Worm (Caenorhabditis elegans) whole organism, young adult: ENCODE data around the gene C47G2.4.

Source experiments
- B0019.2 ChIP-seq: fragments of 200-800 bp; sonication (Bioruptor generic); conservative IDR thresholded peaks from 2 replicates; pipeline ENCODE4 v1.3.6; 2022; ENCODE audit warnings: missing genetic modification reagents, missing genetic modification characterization, missing compliant biosample characterization
- B0035.1 ChIP-seq: sonication (generic microtip); optimal IDR thresholded peaks from 2 replicates; lab custom pipeline; 2016; ENCODE audit warnings: missing genetic modification characterization, mild to moderate bottlenecking, missing compliant biosample characterization, missing genotype, missing genetic modification reagents
- F33H1.4 ChIP-seq: fragments of 200-800 bp; sonication (Bioruptor generic); IDR thresholded peaks from 2 replicates; pipeline ENCODE4 v1.3.6; 2022; ENCODE audit warnings: missing genetic modification reagents, missing genetic modification characterization, missing compliant biosample characterization
- K11D2.4 ChIP-seq: fragments of 200-800 bp; sonication (Bioruptor generic); IDR thresholded peaks from 2 replicates; pipeline ENCODE4 v1.3.6; 2022; ENCODE audit warnings: missing genetic modification reagents, missing genetic modification characterization, missing compliant biosample characterization
- K12H6.12 ChIP-seq: fragments of 200-800 bp; sonication (Bioruptor generic); optimal IDR thresholded peaks from 2 replicates; lab custom pipeline; 2018; ENCODE audit warnings: mild to moderate bottlenecking, missing genetic modification characterization, missing compliant biosample characterization
- Y53F4B.3 ChIP-seq: fragments of 200-800 bp; sonication (Bioruptor generic); IDR thresholded peaks from 2 replicates; pipeline ENCODE4 v1.3.6; 2022; ENCODE audit warnings: missing genetic modification reagents, missing genetic modification characterization, missing compliant biosample characterization
- Y79H2A.3 ChIP-seq: fragments of 200-800 bp; sonication (Bioruptor generic); conservative IDR thresholded peaks from 2 replicates; pipeline ENCODE4 v1.3.6; 2022; ENCODE audit warnings: missing genetic modification reagents, missing genetic modification characterization, missing compliant biosample characterization
- ZK185.1 ChIP-seq: sonication (generic microtip); optimal IDR thresholded peaks from 2 replicates; lab custom pipeline; 2016; ENCODE audit warnings: mild to moderate bottlenecking, missing genetic modification characterization, missing compliant biosample characterization; ENCODE audit not compliant: poor library complexity, severe bottlenecking
- ama-1 ChIP-seq, 3 experiments: fragments of 150-350 bp in 1 of 3; sonication (generic microtip) in 2 of 3; optimal IDR thresholded peaks; 2 replicates each; lab custom pipeline; 2014 to 2018; ENCODE audit warnings: missing biosample characterization in 2 of 3, missing genetic modification characterization in 2 of 3, missing genetic modification reagents in 2 of 3
- aptf-2 ChIP-seq: fragments of 200-800 bp; sonication (Bioruptor generic); conservative IDR thresholded peaks from 2 replicates; pipeline ENCODE4 v1.3.6; 2022; ENCODE audit warnings: missing genetic modification reagents, missing genetic modification characterization, missing compliant biosample characterization
- aptf-3 ChIP-seq: fragments of 200-800 bp; sonication (Bioruptor generic); IDR thresholded peaks from 2 replicates; pipeline ENCODE4 v1.3.6; 2022; ENCODE audit warnings: missing genetic modification characterization, missing compliant biosample characterization
- atf-7 ChIP-seq: sonication (generic microtip); optimal IDR thresholded peaks from 2 replicates; lab custom pipeline; 2017; ENCODE audit warnings: mild to moderate bottlenecking, missing genetic modification characterization, missing compliant biosample characterization
- bed-2 ChIP-seq: fragments of 200-800 bp; sonication (Bioruptor generic); IDR thresholded peaks from 2 replicates; pipeline ENCODE4 v1.3.6; 2022; ENCODE audit warnings: missing genetic modification reagents, missing genetic modification characterization, missing compliant biosample characterization
- ccch-3 ChIP-seq: fragments of 200-800 bp; sonication (Bioruptor generic); optimal IDR thresholded peaks from 2 replicates; lab custom pipeline; 2018; ENCODE audit warnings: mild to moderate bottlenecking, missing genetic modification characterization, missing compliant biosample characterization
- ceh-100 ChIP-seq: fragments of 200-800 bp; sonication (Bioruptor generic); IDR thresholded peaks from 2 replicates; pipeline ENCODE4 v1.3.6; 2022; ENCODE audit warnings: missing genetic modification reagents, missing genetic modification characterization, missing compliant biosample characterization
- ceh-27 ChIP-seq: fragments of 200-800 bp; sonication (Bioruptor generic); optimal IDR thresholded peaks from 2 replicates; lab custom pipeline; 2018; ENCODE audit warnings: mild to moderate bottlenecking, missing genetic modification characterization, moderate library complexity, missing compliant biosample characterization
- die-1 ChIP-seq: sonication (generic microtip); optimal IDR thresholded peaks from 2 replicates; lab custom pipeline; 2016; ENCODE audit warnings: missing genotype, mild to moderate bottlenecking, missing genetic modification characterization, missing compliant biosample characterization
- dpl-1 ChIP-seq: fragments of 150-350 bp; optimal IDR thresholded peaks from 2 replicates; lab custom pipeline; 2014; ENCODE audit warnings: missing biosample characterization, missing genetic modification reagents, missing genetic modification characterization
- egl-44 ChIP-seq: fragments of 200-800 bp; sonication (Bioruptor generic); IDR thresholded peaks from 2 replicates; pipeline ENCODE4 v1.3.6; 2022; ENCODE audit warnings: missing genetic modification reagents, missing genetic modification characterization, missing compliant biosample characterization
- ekl-4 ChIP-seq: fragments of 200-800 bp; sonication (Bioruptor generic); IDR thresholded peaks from 2 replicates; pipeline ENCODE4 v1.3.6; 2022; ENCODE audit warnings: missing genetic modification reagents, missing genetic modification characterization, missing compliant biosample characterization
- fkh-3 ChIP-seq: sonication (generic microtip); optimal IDR thresholded peaks from 2 replicates; lab custom pipeline; 2016; ENCODE audit warnings: mild to moderate bottlenecking, missing genetic modification characterization, missing compliant biosample characterization
- gei-17 ChIP-seq: fragments of 200-800 bp; sonication (Bioruptor generic); optimal IDR thresholded peaks from 2 replicates; lab custom pipeline; 2018; ENCODE audit warnings: mild to moderate bottlenecking, missing genetic modification characterization, missing compliant biosample characterization
- hmg-20 ChIP-seq: fragments of 200-800 bp; sonication (Bioruptor generic); IDR thresholded peaks from 2 replicates; pipeline ENCODE4 v1.3.6; 2022; ENCODE audit warnings: missing genetic modification reagents, missing genetic modification characterization, missing compliant biosample characterization
- hrde-1 ChIP-seq: sonication (generic microtip); optimal IDR thresholded peaks from 2 replicates; lab custom pipeline; 2016; ENCODE audit warnings: missing genetic modification characterization, mild to moderate bottlenecking, missing compliant biosample characterization, moderate library complexity, missing genotype, missing genetic modification reagents, borderline replicate concordance
- lag-1 ChIP-seq: fragments of 200-800 bp; sonication (Bioruptor generic); IDR thresholded peaks from 2 replicates; pipeline ENCODE4 v1.3.6; 2022; ENCODE audit warnings: missing genetic modification reagents, missing genetic modification characterization, missing compliant biosample characterization
- lin-35 ChIP-seq, 3 experiments: fragments of 150-350 bp in 2 of 3; sonication (generic microtip) in 1 of 3; optimal IDR thresholded peaks; 2 replicates each; lab custom pipeline; 2014 to 2018; ENCODE audit warnings: missing biosample characterization in 3 of 3, missing genetic modification characterization in 3 of 3, missing genetic modification reagents in 3 of 3
- lsl-1 ChIP-seq: fragments of 200-800 bp; sonication (Bioruptor generic); optimal IDR thresholded peaks from 2 replicates; lab custom pipeline; 2018; ENCODE audit warnings: mild to moderate bottlenecking, missing genetic modification characterization, moderate library complexity, missing compliant biosample characterization
- lsy-27 ChIP-seq: sonication (generic microtip); optimal IDR thresholded peaks from 2 replicates; lab custom pipeline; 2017; ENCODE audit warnings: missing genetic modification characterization, mild to moderate bottlenecking, missing compliant biosample characterization, antibody characterized with exemption, missing genotype, borderline replicate concordance; ENCODE audit not compliant: insufficient read depth
- madf-3 ChIP-seq: fragments of 200-800 bp; sonication (Bioruptor generic); IDR thresholded peaks from 2 replicates; pipeline ENCODE4 v1.3.6; 2022; ENCODE audit warnings: missing genetic modification reagents, missing genetic modification characterization, missing compliant biosample characterization
- madf-6 ChIP-seq: fragments of 200-800 bp; sonication (Bioruptor generic); IDR thresholded peaks from 2 replicates; pipeline ENCODE4 v1.3.6; 2022; ENCODE audit warnings: missing genetic modification reagents, missing genetic modification characterization, missing compliant biosample characterization
- madf-8 ChIP-seq: fragments of 200-800 bp; sonication (Bioruptor generic); conservative IDR thresholded peaks from 2 replicates; pipeline ENCODE4 v1.3.6; 2022; ENCODE audit warnings: missing genetic modification reagents, missing genetic modification characterization, missing compliant biosample characterization
- mcd-1 ChIP-seq: fragments of 200-800 bp; sonication (Bioruptor generic); IDR thresholded peaks from 2 replicates; pipeline ENCODE4 v1.3.6; 2022; ENCODE audit warnings: missing genetic modification reagents, missing genetic modification characterization, missing compliant biosample characterization
- nfya-1 ChIP-seq: sonication (generic microtip); optimal IDR thresholded peaks from 2 replicates; lab custom pipeline; 2017; ENCODE audit warnings: antibody characterized with exemption, missing compliant biosample characterization, missing genetic modification characterization, borderline replicate concordance; ENCODE audit not compliant: insufficient read depth
- nhr-120 ChIP-seq: fragments of 200-800 bp; sonication (Bioruptor generic); IDR thresholded peaks from 2 replicates; pipeline ENCODE4 v1.3.6; 2022; ENCODE audit warnings: missing genetic modification characterization, missing compliant biosample characterization
- rcor-1 ChIP-seq: fragments of 200-800 bp; sonication (Bioruptor generic); IDR thresholded peaks from 2 replicates; pipeline ENCODE4 v1.3.6; 2022; ENCODE audit warnings: missing genetic modification reagents, missing genetic modification characterization, missing compliant biosample characterization
- rpc-1 ChIP-seq, 2 experiments: fragments of 150-350 bp in 1 of 2; sonication (generic microtip) in 1 of 2; optimal IDR thresholded peaks; 2 replicates each; lab custom pipeline; 2014 to 2018; ENCODE audit warnings: missing biosample characterization in 1 of 2, missing genetic modification characterization in 1 of 2, missing genetic modification reagents in 1 of 2, missing genotype in 1 of 2
- snpc-1.1 ChIP-seq: sonication (generic microtip); optimal IDR thresholded peaks from 2 replicates; lab custom pipeline; 2017; ENCODE audit warnings: missing genetic modification characterization, mild to moderate bottlenecking, missing compliant biosample characterization, antibody characterized with exemption, moderate library complexity, missing genotype, missing genetic modification reagents; ENCODE audit not compliant: insufficient read depth
- snpc-1.3 ChIP-seq: sonication (generic microtip); optimal IDR thresholded peaks from 2 replicates; lab custom pipeline; 2017; ENCODE audit warnings: missing genetic modification characterization, mild to moderate bottlenecking, missing compliant biosample characterization, antibody characterized with exemption, moderate library complexity, missing genotype, missing genetic modification reagents; ENCODE audit not compliant: insufficient read depth
- snpc-3.4 ChIP-seq: sonication (generic microtip); optimal IDR thresholded peaks from 2 replicates; lab custom pipeline; 2017; ENCODE audit warnings: missing genetic modification characterization, mild to moderate bottlenecking, missing compliant biosample characterization, antibody characterized with exemption, moderate library complexity, missing genotype, missing genetic modification reagents
- somi-1 ChIP-seq: fragments of 200-800 bp; sonication (Bioruptor generic); optimal IDR thresholded peaks from 2 replicates; lab custom pipeline; 2018; ENCODE audit warnings: mild to moderate bottlenecking, missing genetic modification characterization, missing compliant biosample characterization
- unc-130 ChIP-seq: sonication (generic microtip); optimal IDR thresholded peaks from 2 replicates; lab custom pipeline; 2016; ENCODE audit warnings: missing genetic modification reagents, missing genetic modification characterization, missing compliant biosample characterization
- ztf-26 ChIP-seq: sonication (generic microtip); optimal IDR thresholded peaks from 2 replicates; lab custom pipeline; 2017; ENCODE audit warnings: missing genetic modification characterization, missing compliant biosample characterization
- ztf-28 ChIP-seq: fragments of 200-800 bp; sonication (Bioruptor generic); IDR thresholded peaks from 2 replicates; pipeline ENCODE4 v1.3.6; 2022; ENCODE audit warnings: missing genetic modification reagents, missing genetic modification characterization, missing compliant biosample characterization
- ztf-6 ChIP-seq: fragments of 200-800 bp; sonication (Bioruptor generic); IDR thresholded peaks from 2 replicates; pipeline ENCODE4 v1.3.6; 2022; ENCODE audit warnings: missing genetic modification reagents, missing genetic modification characterization, missing compliant biosample characterization

Gene C47G2.4

ce11 chrII:11301059-11301458 lies 7.7 kb upstream of the C47G2.4 start, which contains the start of gene raga-1 (continued):
- no peak for TF ChIP-seq ccch-3

DNA sequence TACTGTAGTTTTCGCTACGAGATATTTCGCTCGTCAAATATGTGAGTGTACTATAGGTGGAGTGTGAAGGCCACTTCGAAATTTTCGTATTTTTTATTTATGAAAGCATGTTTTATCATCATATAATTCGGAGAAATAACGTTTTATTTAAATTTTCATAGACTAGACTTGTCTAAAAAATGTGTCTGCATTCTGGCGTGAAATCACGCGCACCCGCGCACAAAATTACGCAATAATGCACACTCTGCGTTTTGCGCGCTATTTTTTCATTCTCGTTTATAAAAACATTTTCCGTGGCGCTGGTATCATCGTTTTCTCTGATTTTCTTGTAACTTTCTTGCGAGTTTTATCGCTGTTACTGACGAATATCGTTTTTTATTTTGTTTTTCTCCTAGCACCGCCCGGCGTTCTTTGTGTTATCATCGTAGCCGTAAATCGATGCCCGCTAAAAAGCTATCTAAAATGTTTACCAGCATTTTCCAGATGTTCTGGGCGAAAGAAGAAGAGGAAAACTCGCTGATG lies 3.9 kb upstream of the C47G2.4 start, which contains the start of gene saps-1:
TSS of gene saps-1 (plus strand) at position 472 of the 522 bp plus-strand sequence.
- peak; percentile 1 for TF ChIP-seq hrde-1 (tag; lab: Kevin White, UChicago)
- no peak for TF ChIP-seq ztf-28 (GFP tag; lab: Robert Waterston, UW)
- TF ChIP-seq aptf-3 (GFP tag; lab: Robert Waterston, UW), result no peak
- no peak for TF ChIP-seq somi-1 (GFP tag; lab: Kevin White, UChicago)
- no peak for TF ChIP-seq atf-7 (tag; lab: Kevin White, UChicago)
- no peak for TF ChIP-seq ztf-26 (tag; lab: Kevin White, UChicago)
- TF ChIP-seq snpc-1.1, result peak; percentile 18
- TF ChIP-seq madf-8, result peak; percentile 95
- TF ChIP-seq madf-3, result 0 out of 2 replicates have a peak, but pooled peaks have one; percentile 35
- TF ChIP-seq dpl-1, result peak; percentile 77
- no peak for TF ChIP-seq nhr-120 (GFP tag; lab: Robert Waterston, UW)
- TF ChIP-seq gei-17, result no peak
- no peak for TF ChIP-seq fkh-3 (tag; lab: Kevin White, UChicago)
- no peak for TF ChIP-seq Y79H2A.3
- peak; percentile 95 for TF ChIP-seq lsl-1 (GFP tag; lab: Kevin White, UChicago)
- no peak for TF ChIP-seq die-1 (tag; lab: Kevin White, UChicago)
- peak; percentile 76 for TF ChIP-seq F33H1.4 (GFP tag; lab: Robert Waterston, UW)
- no peak for TF ChIP-seq lag-1 (GFP tag; lab: Robert Waterston, UW)
- TF ChIP-seq egl-44 (GFP tag; lab: Robert Waterston, UW), result no peak
- TF ChIP-seq B0019.2 (GFP tag; lab: Robert Waterston, UW), result 0 out of 2 replicates have a peak, but pooled peaks have one; percentile 12
- TF ChIP-seq ceh-100 (GFP tag; lab: Robert Waterston, UW), result no peak
- TF ChIP-seq rpc-1 (optimal IDR thresholded peaks at IDR 0.05; lab: Kevin White, UChicago), result no peak
- no peak for TF ChIP-seq rpc-1 (tag; optimal IDR thresholded peaks at IDR 0.05; lab: Kevin White, UChicago)
- no peak for TF ChIP-seq ccch-3
- TF ChIP-seq rcor-1 (GFP tag; lab: Robert Waterston, UW), result peak; percentile 53; the same call in 1 of the 2 replicates
- no peak for TF ChIP-seq B0035.1 (tag; lab: Kevin White, UChicago)
- TF ChIP-seq snpc-3.4, result peak; percentile 54
- no peak for TF ChIP-seq K12H6.12
- TF ChIP-seq ZK185.1 (tag; lab: Kevin White, UChicago), result no peak
- no peak for TF ChIP-seq Y53F4B.3
- TF ChIP-seq nfya-1 (tag; lab: Kevin White, UChicago), result no peak
- TF ChIP-seq mcd-1 (GFP tag; lab: Robert Waterston, UW), result peak; percentile 76
- TF ChIP-seq lsy-27, result no peak
- TF ChIP-seq unc-130, result no peak
- peak; percentile 45 for TF ChIP-seq snpc-1.3 (tag; lab: Kevin White, UChicago)
- TF ChIP-seq hmg-20 (GFP tag; lab: Robert Waterston, UW), result no peak
- TF ChIP-seq bed-2 (GFP tag; lab: Robert Waterston, UW), result no peak
- no peak; the same call in 1 of the 2 replicates for TF ChIP-seq ekl-4 (GFP tag; lab: Robert Waterston, UW)
- no peak for TF ChIP-seq ama-1 (optimal IDR thresholded peaks at IDR 0.05; lab: Kevin White, UChicago)
- no peak for TF ChIP-seq ama-1 (GFP tag; optimal IDR thresholded peaks at IDR 0.05; lab: Kevin White, UChicago)
- TF ChIP-seq aptf-2 (GFP tag; lab: Robert Waterston, UW), result no peak
- peak; percentile 97 for TF ChIP-seq madf-6
- peak in 1 of 3 experiments; percentile 21 for TF ChIP-seq lin-35 (GFP tag; optimal IDR thresholded peaks at IDR 0.05; lab: Kevin White, UChicago)
- TF ChIP-seq K11D2.4 (GFP tag; lab: Robert Waterston, UW), result 0 out of 2 replicates have a peak, but pooled peaks have one; percentile 28
- no peak for TF ChIP-seq ztf-6 (GFP tag; lab: Robert Waterston, UW)
- TF ChIP-seq ceh-27 (GFP tag; lab: Kevin White, UChicago), result peak; percentile 8
